Fruit fly (Drosophila melanogaster) whole organism, adult: Measurements from ENCODE around the gene CG14322.

Source experiments
- CG11617 ChIP-seq: fragments of 200-800 bp; sonication (Bioruptor generic); optimal IDR thresholded peaks from 2 replicates; lab custom pipeline; 2017; ENCODE audit warnings: mild to moderate bottlenecking, missing biosample characterization, missing genetic modification reagents, missing genetic modification characterization
- CG12768 ChIP-seq: fragments of 200-800 bp; sonication (Bioruptor generic); optimal IDR thresholded peaks from 2 replicates; lab custom pipeline; 2017; ENCODE audit warnings: missing biosample characterization, missing genetic modification characterization, mild to moderate bottlenecking, moderate library complexity, missing genetic modification reagents
- CG14711 ChIP-seq: fragments of 200-800 bp; sonication (Bioruptor generic); optimal IDR thresholded peaks from 2 replicates; lab custom pipeline; 2018; ENCODE audit warnings: missing biosample characterization, mild to moderate bottlenecking, missing genetic modification characterization, moderate library complexity
- CG1620 ChIP-seq: fragments of 200-800 bp; sonication (Bioruptor generic); optimal IDR thresholded peaks from 2 replicates; lab custom pipeline; 2016; ENCODE audit warnings: missing biosample characterization, missing genetic modification characterization
- CG33017 ChIP-seq: fragments of 200-800 bp; sonication (Bioruptor generic); optimal IDR thresholded peaks from 2 replicates; lab custom pipeline; 2018; ENCODE audit warnings: missing biosample characterization, mild to moderate bottlenecking, missing genetic modification characterization, moderate library complexity
- CG5204 ChIP-seq: fragments of 200-800 bp; sonication (Bioruptor generic); optimal IDR thresholded peaks from 2 replicates; lab custom pipeline; 2016; ENCODE audit warnings: missing biosample characterization, missing genetic modification characterization
- CG7045 ChIP-seq: fragments of 200-800 bp; sonication (Bioruptor generic); optimal IDR thresholded peaks from 2 replicates; lab custom pipeline; 2017; ENCODE audit warnings: missing biosample characterization, mild to moderate bottlenecking, missing genetic modification characterization
- CG7101 ChIP-seq: fragments of 200-800 bp; sonication (Bioruptor generic); optimal IDR thresholded peaks from 2 replicates; lab custom pipeline; 2018; ENCODE audit warnings: missing biosample characterization, mild to moderate bottlenecking, missing genetic modification characterization, moderate library complexity
- Clk ChIP-seq: fragments of 200-800 bp; sonication (Bioruptor generic); optimal IDR thresholded peaks from 2 replicates; lab custom pipeline; 2017; ENCODE audit warnings: missing biosample characterization, missing genetic modification characterization
- Crg-1 ChIP-seq: fragments of 200-800 bp; sonication (Bioruptor generic); optimal IDR thresholded peaks from 2 replicates; lab custom pipeline; 2016; ENCODE audit warnings: missing biosample characterization, missing genetic modification characterization
- Hr96 ChIP-seq: fragments of 200-800 bp; sonication (Bioruptor generic); optimal IDR thresholded peaks from 2 replicates; lab custom pipeline; 2016; ENCODE audit warnings: missing biosample characterization, missing genetic modification characterization
- Mnt ChIP-seq: fragments of 200-800 bp; sonication (Bioruptor generic); optimal IDR thresholded peaks from 2 replicates; lab custom pipeline; 2016; ENCODE audit warnings: missing biosample characterization, mild to moderate bottlenecking, missing genetic modification characterization
- bab1 ChIP-seq: fragments of 200-800 bp; sonication (Bioruptor generic); optimal IDR thresholded peaks from 3 replicates; lab custom pipeline; 2019; ENCODE audit warnings: missing biosample characterization, mild to moderate bottlenecking, missing genetic modification characterization, moderate library complexity
- cic ChIP-seq: fragments of 200-800 bp; sonication (Bioruptor generic); optimal IDR thresholded peaks from 2 replicates; lab custom pipeline; 2017; ENCODE audit warnings: missing biosample characterization, mild to moderate bottlenecking, missing genetic modification characterization, moderate library complexity
- cnc ChIP-seq, 2 experiments: fragments of >200 bp; optimal IDR thresholded peaks; 2 replicates each; lab custom pipeline; 2017
- kay ChIP-seq: fragments of 200-800 bp; sonication (Bioruptor generic); peaks from one replicate; lab custom pipeline; 2016; ENCODE audit warnings: missing biosample characterization, missing genetic modification characterization, borderline replicate concordance
- ovo ChIP-seq: fragments of 200-800 bp; sonication (Bioruptor generic); optimal IDR thresholded peaks from 2 replicates; lab custom pipeline; 2016; ENCODE audit warnings: missing biosample characterization, missing genetic modification characterization
- pad ChIP-seq: fragments of 200-800 bp; sonication (Bioruptor generic); optimal IDR thresholded peaks from 3 replicates; lab custom pipeline; 2017; ENCODE audit warnings: missing biosample characterization, missing genetic modification characterization, mild to moderate bottlenecking, moderate library complexity, missing genetic modification reagents
- tj ChIP-seq: fragments of 200-800 bp; sonication (Bioruptor generic); optimal IDR thresholded peaks from 3 replicates; lab custom pipeline; 2017; ENCODE audit warnings: missing biosample characterization, mild to moderate bottlenecking, missing genetic modification characterization, moderate library complexity
- toe ChIP-seq: fragments of 200-800 bp; sonication (Bioruptor generic); optimal IDR thresholded peaks from 2 replicates; lab custom pipeline; 2016; ENCODE audit warnings: missing biosample characterization, missing genetic modification characterization

Gene CG14322

dm6 chr3R:17706971-17707406 lies 59.5 kb downstream of the CG14322 start:
- TF ChIP-seq CG5204 (GFP tag; lab: Kevin White, UChicago) (no peak), cic (GFP tag; lab: Kevin White, UChicago) (peak; percentile 64), cnc (optimal IDR thresholded peaks at IDR 0.05; lab: Kevin White, UChicago) (no peak), toe (GFP tag; lab: Kevin White, UChicago) (no peak), CG1620 (no peak), CG33017 (tag; lab: Kevin White, UChicago) (no peak), CG7101 (tag; lab: Kevin White, UChicago) (no peak)

- no peak for TF ChIP-seq Crg-1 (GFP tag; lab: Kevin White, UChicago)
- TF ChIP-seq Hr96 (GFP tag; lab: Kevin White, UChicago): no peak
- no peak for TF ChIP-seq Clk (GFP tag; lab: Kevin White, UChicago)
- no peak for TF ChIP-seq CG7045 (GFP tag; lab: Kevin White, UChicago)
- no peak for TF ChIP-seq cic (GFP tag; lab: Kevin White, UChicago)
- no peak for TF ChIP-seq bab1 (GFP tag; lab: Kevin White, UChicago)
- no peak for TF ChIP-seq kay (GFP tag; lab: Kevin White, UChicago)
- TF ChIP-seq toe (GFP tag; lab: Kevin White, UChicago): no peak
- TF ChIP-seq Mnt (GFP tag; lab: Kevin White, UChicago): no peak
- TF ChIP-seq CG5204 (GFP tag; lab: Kevin White, UChicago): no peak
- TF ChIP-seq CG33017 (tag; lab: Kevin White, UChicago): no peak
- TF ChIP-seq CG1620: no peak
- TF ChIP-seq cnc (optimal IDR thresholded peaks at IDR 0.05; lab: Kevin White, UChicago): no peak
- no peak for TF ChIP-seq tj (GFP tag; lab: Kevin White, UChicago)
- TF ChIP-seq CG11617 (GFP tag; lab: Kevin White, UChicago): no peak
- TF ChIP-seq CG12768 (GFP tag; lab: Kevin White, UChicago): no peak
- TF ChIP-seq pad (GFP tag; lab: Kevin White, UChicago): no peak
- no peak for TF ChIP-seq CG7101 (tag; lab: Kevin White, UChicago)
- no peak for TF ChIP-seq ovo (GFP tag; lab: Kevin White, UChicago)
Observed at dm6 chr3R:17707799-17708198, 60.3 kb downstream of the CG14322 start.

dm6 chr3R:17708778-17709476 lies 61.4 kb downstream of the CG14322 start:
- TF ChIP-seq bab1 (GFP tag; lab: Kevin White, UChicago) (no peak), Hr96 (GFP tag; lab: Kevin White, UChicago) (no peak), CG33017 (tag; lab: Kevin White, UChicago) (no peak), CG11617 (GFP tag; lab: Kevin White, UChicago) (no peak), CG7045 (GFP tag; lab: Kevin White, UChicago) (no peak), Crg-1 (GFP tag; lab: Kevin White, UChicago) (no peak), Mnt (GFP tag; lab: Kevin White, UChicago) (no peak), cnc (optimal IDR thresholded peaks at IDR 0.05; lab: Kevin White, UChicago) (no peak), CG14711 (tag; lab: Kevin White, UChicago) (no peak), ovo (GFP tag; lab: Kevin White, UChicago) (no peak), CG7101 (tag; lab: Kevin White, UChicago) (no peak), CG1620 (no peak), tj (GFP tag; lab: Kevin White, UChicago) (no peak), cic (GFP tag; lab: Kevin White, UChicago) (no peak), kay (GFP tag; lab: Kevin White, UChicago) (no peak), toe (GFP tag; lab: Kevin White, UChicago) (no peak), Clk (GFP tag; lab: Kevin White, UChicago) (no peak), CG5204 (GFP tag; lab: Kevin White, UChicago) (no peak), pad (GFP tag; lab: Kevin White, UChicago) (no peak), CG12768 (GFP tag; lab: Kevin White, UChicago) (no peak)

dm6 chr3R:17709623-17710145 lies 62.2 kb downstream of the CG14322 start:
- TF ChIP-seq ovo (GFP tag; lab: Kevin White, UChicago) (no peak), cnc (optimal IDR thresholded peaks at IDR 0.05; lab: Kevin White, UChicago) (no peak), CG12768 (GFP tag; lab: Kevin White, UChicago) (no peak)

dm6 chr3R:17710418-17710817 lies 62.9 kb downstream of the CG14322 start:
- no peak for TF ChIP-seq CG5204 (GFP tag; lab: Kevin White, UChicago)
- TF ChIP-seq Hr96 (GFP tag; lab: Kevin White, UChicago): no peak
- no peak for TF ChIP-seq cnc (optimal IDR thresholded peaks at IDR 0.05; lab: Kevin White, UChicago)
- no peak for TF ChIP-seq CG7045 (GFP tag; lab: Kevin White, UChicago)
- no peak for TF ChIP-seq CG33017 (tag; lab: Kevin White, UChicago)
- TF ChIP-seq CG14711 (tag; lab: Kevin White, UChicago): no peak
- no peak for TF ChIP-seq CG12768 (GFP tag; lab: Kevin White, UChicago)
- no peak for TF ChIP-seq CG11617 (GFP tag; lab: Kevin White, UChicago)
- TF ChIP-seq Crg-1 (GFP tag; lab: Kevin White, UChicago): no peak
